Fruit fly (Drosophila melanogaster) whole organism, embryonic: ENCODE measurements around the gene kirre.

Experiments used
- BEAF-32 ChIP-seq: fragments of 200-800 bp; sonication (Bioruptor generic); optimal IDR thresholded peaks from 3 replicates; lab custom pipeline; 2017; ENCODE audit warnings: missing biosample characterization, missing genetic modification characterization, mild to moderate bottlenecking, moderate library complexity, missing genetic modification reagents
- Bgb ChIP-seq: fragments of 200-800 bp; sonication (Bioruptor generic); IDR thresholded peaks from 2 replicates; pipeline ENCODE4 v1.3.6; 2022; ENCODE audit warnings: missing biosample characterization, missing genetic modification characterization; ENCODE audit not compliant: partially characterized antibody
- CG10366 ChIP-seq: fragments of 200-800 bp; sonication (Bioruptor generic); IDR thresholded peaks from 2 replicates; pipeline ENCODE4 v1.3.6; 2022; ENCODE audit warnings: missing biosample characterization, missing genetic modification characterization
- CG10462 ChIP-seq: fragments of 200-800 bp; sonication (Bioruptor generic); optimal IDR thresholded peaks from 2 replicates; lab custom pipeline; 2016; ENCODE audit warnings: missing biosample characterization, missing genetic modification characterization
- CG10959 ChIP-seq: fragments of 200-800 bp; sonication (Bioruptor generic); IDR thresholded peaks from 2 replicates; pipeline ENCODE4 v1.3.6; 2022; ENCODE audit warnings: missing biosample characterization, missing genetic modification characterization
- CG11695 ChIP-seq: fragments of 200-800 bp; sonication (Bioruptor generic); IDR thresholded peaks from 3 replicates; pipeline ENCODE4 v1.3.6; 2022; ENCODE audit warnings: missing biosample characterization, missing genetic modification characterization
- CG12155 ChIP-seq: fragments of 200-800 bp; sonication (Bioruptor generic); optimal IDR thresholded peaks from 3 replicates; lab custom pipeline; 2016; ENCODE audit warnings: missing biosample characterization, missing genetic modification characterization
- CG12659 ChIP-seq: fragments of 200-800 bp; sonication (Bioruptor generic); optimal IDR thresholded peaks from 3 replicates; lab custom pipeline; 2017; ENCODE audit warnings: mild to moderate bottlenecking, missing biosample characterization, missing genetic modification reagents, missing genetic modification characterization
- CG13424 ChIP-seq: fragments of 200-800 bp; sonication (Bioruptor generic); optimal IDR thresholded peaks from 2 replicates; lab custom pipeline; 2019; ENCODE audit warnings: missing biosample characterization, mild to moderate bottlenecking, missing genetic modification characterization, moderate library complexity
- CG15269 ChIP-seq: fragments of 200-800 bp; sonication (Bioruptor generic); optimal IDR thresholded peaks from 2 replicates; lab custom pipeline; 2018; ENCODE audit warnings: missing biosample characterization, mild to moderate bottlenecking, missing genetic modification characterization, moderate library complexity
- CG16863 ChIP-seq: fragments of 200-800 bp; sonication (Bioruptor generic); optimal IDR thresholded peaks from 3 replicates; lab custom pipeline; 2016; ENCODE audit warnings: missing biosample characterization, missing genetic modification characterization
- CG17186 ChIP-seq: fragments of 200-800 bp; sonication (Bioruptor generic); optimal IDR thresholded peaks from 3 replicates; lab custom pipeline; 2017; ENCODE audit warnings: missing biosample characterization, missing genetic modification reagents, missing genetic modification characterization
- CG17361 ChIP-seq: fragments of 200-800 bp; sonication (Bioruptor generic); IDR thresholded peaks from 3 replicates; pipeline ENCODE4 v1.3.6; 2022; ENCODE audit warnings: missing biosample characterization, missing genetic modification characterization
- CG2116 ChIP-seq: fragments of 200-800 bp; sonication (Bioruptor generic); optimal IDR thresholded peaks from 3 replicates; lab custom pipeline; 2018; ENCODE audit warnings: missing biosample characterization, mild to moderate bottlenecking, missing genetic modification characterization
- CG2120 ChIP-seq: fragments of 200-800 bp; sonication (Bioruptor generic); optimal IDR thresholded peaks from 3 replicates; lab custom pipeline; 2016; ENCODE audit warnings: missing biosample characterization, missing genetic modification characterization
- CG2199 ChIP-seq: fragments of 200-800 bp; sonication (Bioruptor generic); IDR thresholded peaks from 3 replicates; pipeline ENCODE4 v1.3.6; 2022; ENCODE audit warnings: missing biosample characterization, missing genetic modification characterization
- CG3163 ChIP-seq: fragments of 200-800 bp; sonication (Bioruptor generic); optimal IDR thresholded peaks from 3 replicates; lab custom pipeline; 2016; ENCODE audit warnings: missing biosample characterization, missing genetic modification characterization
- CG32532 ChIP-seq: fragments of 200-800 bp; sonication (Bioruptor generic); IDR thresholded peaks from 2 replicates; pipeline ENCODE4 v1.3.6; 2022; ENCODE audit warnings: missing biosample characterization, missing genetic modification characterization
- CG3847 ChIP-seq: fragments of 200-800 bp; sonication (Bioruptor generic); IDR thresholded peaks from 2 replicates; pipeline ENCODE4 v1.3.6; 2022; ENCODE audit warnings: missing biosample characterization, missing genetic modification characterization
- CG6791 ChIP-seq: fragments of 200-800 bp; sonication (Bioruptor generic); IDR thresholded peaks from 3 replicates; pipeline ENCODE4 v1.3.6; 2022; ENCODE audit warnings: missing biosample characterization, missing genetic modification characterization; ENCODE audit not compliant: partially characterized antibody
- CG7786 ChIP-seq: fragments of 200-800 bp; sonication (Bioruptor generic); optimal IDR thresholded peaks from 2 replicates; lab custom pipeline; 2016; ENCODE audit warnings: missing biosample characterization, missing genetic modification characterization
- CG7839 ChIP-seq: fragments of 200-800 bp; sonication (Bioruptor generic); optimal IDR thresholded peaks from 3 replicates; lab custom pipeline; 2018; ENCODE audit warnings: missing biosample characterization, mild to moderate bottlenecking, missing genetic modification characterization, moderate library complexity
- Dll ChIP-seq: fragments of 200-800 bp; sonication (Bioruptor generic); IDR thresholded peaks from 4 replicates; pipeline ENCODE4 v1.3.6; 2022; ENCODE audit warnings: missing biosample characterization, missing genetic modification characterization; ENCODE audit not compliant: partially characterized antibody
- Dp ChIP-seq: fragments of 200-800 bp; sonication (Bioruptor generic); optimal IDR thresholded peaks from 2 replicates; lab custom pipeline; 2018; ENCODE audit warnings: missing biosample characterization, mild to moderate bottlenecking, missing genetic modification characterization, moderate library complexity
- Dref ChIP-seq: fragments of 200-800 bp; sonication (Bioruptor generic); IDR thresholded peaks from 2 replicates; pipeline ENCODE4 v1.3.6; 2022; ENCODE audit warnings: missing biosample characterization, missing genetic modification characterization
- Hmr ChIP-seq: fragments of 200-800 bp; sonication (Bioruptor generic); optimal IDR thresholded peaks from 3 replicates; lab custom pipeline; 2017; ENCODE audit warnings: mild to moderate bottlenecking, missing biosample characterization, missing genetic modification reagents, missing genetic modification characterization
- Hr78 ChIP-seq, 2 experiments: fragments of 200-800 bp in 1 of 2; fragments of >200 bp in 1 of 2; sonication (Bioruptor generic) in 1 of 2; optimal IDR thresholded peaks; 2 replicates each; lab custom pipeline; 2017 to 2019; ENCODE audit warnings: missing biosample characterization in 2 of 2, missing genetic modification characterization in 2 of 2, mild to moderate bottlenecking in 1 of 2, moderate library complexity in 1 of 2
- Lhr ChIP-seq: fragments of 200-800 bp; sonication (Bioruptor generic); optimal IDR thresholded peaks from 3 replicates; lab custom pipeline; 2017; ENCODE audit warnings: mild to moderate bottlenecking, missing biosample characterization, missing genetic modification reagents, missing genetic modification characterization
- Meics ChIP-seq: fragments of 200-800 bp; sonication (Bioruptor generic); optimal IDR thresholded peaks from 2 replicates; lab custom pipeline; 2017; ENCODE audit warnings: missing biosample characterization, mild to moderate bottlenecking, missing genetic modification characterization
- Myb ChIP-seq: fragments of 200-800 bp; sonication (Bioruptor generic); optimal IDR thresholded peaks from 2 replicates; lab custom pipeline; 2016; ENCODE audit warnings: missing biosample characterization, missing genetic modification characterization
- Opbp ChIP-seq: fragments of 200-800 bp; sonication (Bioruptor generic); IDR thresholded peaks from 3 replicates; pipeline ENCODE4 v1.3.6; 2022; ENCODE audit warnings: missing biosample characterization, missing genetic modification characterization; ENCODE audit not compliant: partially characterized antibody
- Pdp1 ChIP-seq, 2 experiments: fragments of 200-800 bp; sonication (Bioruptor generic); optimal IDR thresholded peaks; 3 replicates each; lab custom pipeline; 2016; ENCODE audit warnings: missing biosample characterization in 2 of 2, missing genetic modification characterization in 2 of 2, mild to moderate bottlenecking in 1 of 2, moderate library complexity in 1 of 2
- Rx ChIP-seq: fragments of 200-800 bp; sonication (Bioruptor generic); IDR thresholded peaks from 2 replicates; pipeline ENCODE4 v1.3.6; 2022; ENCODE audit warnings: missing biosample characterization, missing genetic modification characterization
- Vsx1 ChIP-seq: fragments of 200-800 bp; sonication (Bioruptor generic); optimal IDR thresholded peaks from 2 replicates; lab custom pipeline; 2017; ENCODE audit warnings: missing biosample characterization, mild to moderate bottlenecking, missing genetic modification characterization, missing genetic modification reagents
- Xrp1 ChIP-seq: fragments of 200-800 bp; sonication (Bioruptor generic); IDR thresholded peaks from 2 replicates; pipeline ENCODE4 v1.3.6; 2022; ENCODE audit warnings: missing biosample characterization, missing genetic modification characterization
- az2 ChIP-seq: fragments of 200-800 bp; sonication (Bioruptor generic); optimal IDR thresholded peaks from 3 replicates; lab custom pipeline; 2016; ENCODE audit warnings: missing biosample characterization, missing genetic modification characterization
- chinmo ChIP-seq: fragments of 200-800 bp; sonication (Bioruptor generic); IDR thresholded peaks from 4 replicates; pipeline ENCODE4 v1.3.6; 2022; ENCODE audit warnings: missing biosample characterization, missing genetic modification characterization; ENCODE audit not compliant: partially characterized antibody
- lilli ChIP-seq: fragments of 200-800 bp; sonication (Bioruptor generic); optimal IDR thresholded peaks from 3 replicates; lab custom pipeline; 2016; ENCODE audit warnings: missing biosample characterization, missing genetic modification characterization
- pan ChIP-seq, 4 experiments: fragments of >200 bp in 3 of 4; fragments of 200-800 bp in 1 of 4; sonication (Bioruptor generic) in 1 of 4; optimal IDR thresholded peaks in 3 of 4; IDR thresholded peaks in 1 of 4; 2 replicates each; pipeline versions ENCODE4 v1.3.6 to Lab custom; 2017 to 2022; ENCODE audit warnings: missing biosample characterization in 2 of 4, missing genetic modification characterization in 2 of 4, mixed read lengths in 1 of 4
- pita ChIP-seq: fragments of 200-800 bp; sonication (Bioruptor generic); optimal IDR thresholded peaks from 2 replicates; lab custom pipeline; 2017; ENCODE audit warnings: missing biosample characterization, mild to moderate bottlenecking, missing genetic modification characterization
- pzg ChIP-seq: fragments of 200-800 bp; sonication (Bioruptor generic); optimal IDR thresholded peaks from 3 replicates; lab custom pipeline; 2018; ENCODE audit warnings: missing biosample characterization, mild to moderate bottlenecking, missing genetic modification characterization, moderate library complexity
- row ChIP-seq: fragments of 200-800 bp; sonication (Bioruptor generic); IDR thresholded peaks from 3 replicates; pipeline ENCODE4 v1.3.6; 2022; ENCODE audit warnings: missing biosample characterization, missing genetic modification characterization
- sqz ChIP-seq: fragments of 200-800 bp; sonication (Bioruptor generic); optimal IDR thresholded peaks from 3 replicates; lab custom pipeline; 2018; ENCODE audit warnings: missing biosample characterization, mild to moderate bottlenecking, missing genetic modification characterization
- tap ChIP-seq: fragments of 200-800 bp; optimal IDR thresholded peaks from 3 replicates; lab custom pipeline; 2019; ENCODE audit warnings: missing biosample characterization, mild to moderate bottlenecking, missing genetic modification characterization, moderate library complexity
- ttk ChIP-seq: fragments of 200-800 bp; sonication (Bioruptor generic); IDR thresholded peaks from 2 replicates; pipeline ENCODE4 v2.1.2; 2022; ENCODE audit warnings: missing biosample characterization, missing genetic modification characterization
- zf30C ChIP-seq: fragments of 200-800 bp; sonication (Bioruptor generic); optimal IDR thresholded peaks from 3 replicates; lab custom pipeline; 2018; ENCODE audit warnings: missing biosample characterization, mild to moderate bottlenecking, missing genetic modification characterization

kirre gene

DNA sequence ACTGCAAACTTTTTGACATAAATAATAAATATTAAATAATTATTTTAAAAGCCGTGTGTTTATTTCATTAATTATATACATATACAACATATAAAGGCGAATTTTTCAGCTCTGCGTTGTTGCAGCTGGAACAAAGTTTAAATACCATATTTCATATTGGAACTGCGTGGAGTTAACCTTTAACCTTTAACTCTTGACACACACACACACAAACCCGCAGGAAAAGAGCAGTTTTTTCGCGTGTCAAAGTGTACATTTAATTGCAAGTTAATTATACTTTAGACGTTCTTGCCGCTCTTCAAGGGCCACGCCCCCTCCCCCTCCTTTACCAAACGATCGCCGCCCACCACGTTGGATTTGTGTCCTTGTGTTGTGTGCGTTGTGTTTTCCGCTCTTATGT is 432.0 kb downstream of the kirre start:
- TF ChIP-seq ttk (GFP tag; lab: Robert Waterston, UW) (no peak), Hr78 (GFP tag; optimal IDR thresholded peaks at IDR 0.05; lab: Kevin White, UChicago) (peak in 1 of 2 experiments; percentile 91)

DNA sequence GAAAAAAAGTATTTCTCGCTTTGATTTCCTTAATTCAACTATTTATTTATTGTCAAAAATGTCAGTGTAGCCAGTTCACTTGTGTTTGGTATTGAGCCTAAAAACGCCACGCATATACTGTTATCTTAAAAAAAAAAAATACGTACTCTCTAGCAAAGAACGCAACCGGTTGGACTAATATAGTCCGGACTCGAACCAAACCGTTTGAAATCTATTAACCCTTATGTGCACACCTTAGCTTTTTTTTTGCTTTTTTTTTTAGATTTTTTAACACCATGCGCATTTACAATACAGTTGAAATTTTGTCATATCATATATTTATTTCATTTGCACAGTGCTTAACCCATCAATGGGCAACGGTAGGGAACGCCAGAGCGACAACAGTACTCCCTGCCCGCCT is 432.9 kb downstream of the kirre start, which contains the start of gene CG18508:
TSS of gene CG18508 (minus strand) at position 69 of the 400 bp plus-strand sequence.
- TF ChIP-seq CG2199 (GFP tag; lab: Robert Waterston, UW) = 0 out of 3 replicates have a peak, but pooled peaks have one; percentile 50
- peak; percentile 29 for TF ChIP-seq zf30C (GFP tag; lab: Kevin White, UChicago)
- 0 out of 3 replicates have a peak, but pooled peaks have one; percentile 38 for TF ChIP-seq Opbp (GFP tag; lab: Robert Waterston, UW)
- peak; percentile 17 for TF ChIP-seq CG7839 (tag; lab: Kevin White, UChicago)
- peak; percentile 24; the same call in 1 of the 4 replicates for TF ChIP-seq Dll (GFP tag; lab: Robert Waterston, UW)
- TF ChIP-seq CG6791 (GFP tag; lab: Robert Waterston, UW) = peak; percentile 48; the same call in 1 of the 3 replicates
- no peak for TF ChIP-seq CG11695 (GFP tag; lab: Robert Waterston, UW)
- TF ChIP-seq CG32532 (GFP tag; lab: Robert Waterston, UW) = peak; percentile 6; the same call in 1 of the 2 replicates
- peak; percentile 50 for TF ChIP-seq CG2120
- TF ChIP-seq az2 (GFP tag; lab: Kevin White, UChicago) = peak; percentile 7
- TF ChIP-seq Dref = peak; percentile 33
- TF ChIP-seq Dp = peak; percentile 51
- TF ChIP-seq pita = peak; percentile 65
- peak; percentile 77 for TF ChIP-seq row
- TF ChIP-seq CG2116 = no peak
- TF ChIP-seq Meics (GFP tag; lab: Kevin White, UChicago) = peak; percentile 1
- peak; percentile 49 for TF ChIP-seq Hmr (GFP tag; lab: Kevin White, UChicago)
- peak; percentile 84 for TF ChIP-seq sqz (GFP tag; lab: Kevin White, UChicago)
- peak; percentile 24; the same call in 1 of the 2 replicates for TF ChIP-seq CG3847
- peak; percentile 25; the same call in 1 of the 2 replicates for TF ChIP-seq Xrp1
- no peak for TF ChIP-seq CG3163
- peak; percentile 77 for TF ChIP-seq CG17186 (GFP tag; lab: Kevin White, UChicago)
- TF ChIP-seq tap (tag; lab: Kevin White, UChicago) = no peak
- TF ChIP-seq pzg (GFP tag; lab: Kevin White, UChicago) = peak; percentile 70
- TF ChIP-seq CG10462 (GFP tag; lab: Kevin White, UChicago) = peak; percentile 59
- peak; percentile 5 for TF ChIP-seq CG15269 (tag; lab: Kevin White, UChicago)
- peak; percentile 14 for TF ChIP-seq CG13424 (tag; lab: Kevin White, UChicago)
- TF ChIP-seq pan (optimal IDR thresholded peaks at IDR 0.05; lab: Kevin White, UChicago) = no peak
- TF ChIP-seq pan (GFP tag; optimal IDR thresholded peaks at IDR 0.05 in 1 of 2, IDR thresholded peaks at IDR 0.05 in 1 of 2) = peak in 1 of 2 experiments; percentile 21
- TF ChIP-seq Vsx1 = no peak
- TF ChIP-seq CG16863 (GFP tag; lab: Kevin White, UChicago) = no peak
- TF ChIP-seq CG10366 (GFP tag; lab: Robert Waterston, UW) = no peak
- no peak for TF ChIP-seq Rx (GFP tag; lab: Robert Waterston, UW)
- TF ChIP-seq Pdp1 (GFP tag; optimal IDR thresholded peaks at IDR 0.05; lab: Kevin White, UChicago) = peak in 1 of 2 experiments; percentile 42
- peak; percentile 57 for TF ChIP-seq CG12659
- TF ChIP-seq Myb (GFP tag; lab: Kevin White, UChicago) = peak; percentile 63
- no peak for TF ChIP-seq CG17361 (GFP tag; lab: Robert Waterston, UW)
- peak; percentile 3 for TF ChIP-seq CG12155 (GFP tag; lab: Kevin White, UChicago)
- peak; percentile 27 for TF ChIP-seq CG7786 (GFP tag; lab: Kevin White, UChicago)
- peak; percentile 9; the same call in 1 of the 2 replicates for TF ChIP-seq Bgb (GFP tag; lab: Robert Waterston, UW)
- 0 out of 4 replicates have a peak, but pooled peaks have one; percentile 42 for TF ChIP-seq chinmo (GFP tag; lab: Robert Waterston, UW)
- TF ChIP-seq CG10959 = peak; percentile 90
- TF ChIP-seq lilli (GFP tag; lab: Kevin White, UChicago) = peak; percentile 28
- TF ChIP-seq Lhr (GFP tag; lab: Kevin White, UChicago) = peak; percentile 71
- peak; percentile 24 for TF ChIP-seq BEAF-32 (GFP tag; lab: Kevin White, UChicago)
